Worm (Caenorhabditis elegans) whole organism, L4 larva: ENCODE results near the gene srr-8.
A peak's percentile ranks its signal among the peaks of the same experiment; 100 is the strongest.

Experiments
- F10B5.3 ChIP-seq: sonication (generic microtip); optimal IDR thresholded peaks from 2 replicates; lab custom pipeline; 2016; ENCODE audit warnings: mild to moderate bottlenecking, missing genetic modification characterization, missing compliant biosample characterization
- F26F4.8 ChIP-seq: fragments of 200-800 bp; sonication (Bioruptor generic); conservative IDR thresholded peaks from 2 replicates; pipeline ENCODE4 v1.3.6; 2022; ENCODE audit warnings: missing genetic modification characterization, missing compliant biosample characterization
- F44E2.7 ChIP-seq: fragments of 200-800 bp; sonication (Bioruptor generic); IDR thresholded peaks from 2 replicates; pipeline ENCODE4 v2.1.2; 2022; ENCODE audit warnings: missing genetic modification characterization, missing compliant biosample characterization
- F49E8.2 ChIP-seq: sonication (generic microtip); optimal IDR thresholded peaks from 2 replicates; lab custom pipeline; 2016; ENCODE audit warnings: missing compliant biosample characterization, mild to moderate bottlenecking, missing genetic modification characterization, borderline replicate concordance
- R02D3.7 ChIP-seq: fragments of 150-350 bp; sonication (generic microtip); optimal IDR thresholded peaks from 3 replicates; lab custom pipeline; 2014; ENCODE audit warnings: missing biosample characterization, missing genetic modification characterization
- T20F7.1 ChIP-seq: fragments of 200-800 bp; sonication (Bioruptor generic); optimal IDR thresholded peaks from 2 replicates; lab custom pipeline; 2018; ENCODE audit warnings: mild to moderate bottlenecking, missing genetic modification characterization, missing compliant biosample characterization
- Y105C5A.15 ChIP-seq: fragments of 200-800 bp; sonication (Bioruptor generic); IDR thresholded peaks from 2 replicates; pipeline ENCODE4 v1.3.6; 2022; ENCODE audit warnings: missing genetic modification characterization, missing compliant biosample characterization
- Y48G9A.11 ChIP-seq: fragments of 200-800 bp; sonication (Bioruptor generic); IDR thresholded peaks from 2 replicates; pipeline ENCODE4 v1.3.6; 2022; ENCODE audit warnings: missing genetic modification reagents, missing genetic modification characterization, missing compliant biosample characterization
- ceh-28 ChIP-seq: fragments of 150-350 bp; optimal IDR thresholded peaks from 2 replicates; lab custom pipeline; 2014; ENCODE audit warnings: missing biosample characterization, missing genetic modification reagents, missing genetic modification characterization
- ceh-44 ChIP-seq: fragments of 200-800 bp; sonication (Bioruptor generic); IDR thresholded peaks from 2 replicates; pipeline ENCODE4 v1.3.6; 2022; ENCODE audit warnings: missing genetic modification reagents, missing genetic modification characterization, missing compliant biosample characterization
- daf-16 ChIP-seq, 3 experiments: sonication (generic microtip); optimal IDR thresholded peaks; 2 replicates each; lab custom pipeline; 2016 to 2017; ENCODE audit warnings: missing genetic modification characterization in 3 of 3, missing genetic modification reagents in 3 of 3, mild to moderate bottlenecking in 2 of 3, missing compliant biosample characterization in 2 of 3, missing biosample characterization in 1 of 3, moderate library complexity in 1 of 3
- daf-19 ChIP-seq: fragments of 200-800 bp; sonication (Bioruptor generic); conservative IDR thresholded peaks from 2 replicates; pipeline ENCODE4 v1.3.6; 2022; ENCODE audit warnings: missing genetic modification characterization, missing compliant biosample characterization
- dmd-8 ChIP-seq: fragments of 200-800 bp; sonication (Bioruptor generic); IDR thresholded peaks from 2 replicates; pipeline ENCODE4 v1.3.6; 2022; ENCODE audit warnings: missing genetic modification characterization, missing compliant biosample characterization
- dpl-1 ChIP-seq: fragments of 150-350 bp; optimal IDR thresholded peaks from 2 replicates; lab custom pipeline; 2014; ENCODE audit warnings: missing biosample characterization, missing genetic modification reagents, missing genetic modification characterization
- duxl-1 ChIP-seq: sonication (generic microtip); optimal IDR thresholded peaks from 2 replicates; lab custom pipeline; 2016; ENCODE audit warnings: mild to moderate bottlenecking, missing genetic modification characterization, moderate library complexity, missing compliant biosample characterization; ENCODE audit not compliant: poor library complexity
- dve-1 ChIP-seq: sonication (generic microtip); optimal IDR thresholded peaks from 2 replicates; lab custom pipeline; 2017; ENCODE audit warnings: antibody characterized with exemption, mild to moderate bottlenecking, missing genetic modification characterization, missing compliant biosample characterization; ENCODE audit not compliant: insufficient read depth
- egl-43 ChIP-seq: fragments of 200-800 bp; sonication (Bioruptor generic); IDR thresholded peaks from 2 replicates; pipeline ENCODE4 v1.3.6; 2022; ENCODE audit warnings: missing genetic modification reagents, missing genetic modification characterization, missing compliant biosample characterization
- fos-1 ChIP-seq: fragments of 150-350 bp; optimal IDR thresholded peaks from 2 replicates; lab custom pipeline; 2014; ENCODE audit warnings: missing biosample characterization, missing genetic modification characterization
- hif-1 ChIP-seq, 2 experiments: sonication (generic microtip); optimal IDR thresholded peaks; 2 replicates each; lab custom pipeline; 2016 to 2017; ENCODE audit warnings: missing compliant biosample characterization in 2 of 2, missing genetic modification characterization in 2 of 2, missing genetic modification reagents in 2 of 2, missing genotype in 2 of 2, mild to moderate bottlenecking in 1 of 2
- hlh-11 ChIP-seq: fragments of 200-800 bp; sonication (Bioruptor generic); optimal IDR thresholded peaks from 2 replicates; lab custom pipeline; 2018; ENCODE audit warnings: mild to moderate bottlenecking, missing genetic modification characterization, missing compliant biosample characterization
- hlh-30 ChIP-seq: sonication (generic microtip); optimal IDR thresholded peaks from 2 replicates; lab custom pipeline; 2017; ENCODE audit warnings: antibody characterized with exemption, mild to moderate bottlenecking, missing genetic modification characterization, missing compliant biosample characterization; ENCODE audit not compliant: insufficient read depth
- hmg-1.1 ChIP-seq: fragments of 200-800 bp; sonication (Bioruptor generic); IDR thresholded peaks from 2 replicates; pipeline ENCODE4 v1.3.6; 2022; ENCODE audit warnings: missing genetic modification reagents, missing genetic modification characterization, missing compliant biosample characterization
- lin-15B ChIP-seq: fragments of 150-350 bp; sonication (generic microtip); optimal IDR thresholded peaks from 3 replicates; lab custom pipeline; 2014; ENCODE audit warnings: missing biosample characterization, missing genetic modification characterization
- lin-29 ChIP-seq: fragments of 200-800 bp; sonication (Bioruptor generic); IDR thresholded peaks from 2 replicates; pipeline ENCODE4 v1.3.6; 2022; ENCODE audit warnings: missing genetic modification reagents, missing genetic modification characterization, missing compliant biosample characterization
- lir-3 ChIP-seq: sonication (generic microtip); optimal IDR thresholded peaks from 2 replicates; lab custom pipeline; 2016; ENCODE audit warnings: mild to moderate bottlenecking, missing genetic modification characterization, missing compliant biosample characterization
- lsy-2 ChIP-seq, 2 experiments: fragments of 150-350 bp in 1 of 2; sonication (generic microtip) in 1 of 2; optimal IDR thresholded peaks; 2 replicates each; lab custom pipeline; 2014 to 2017; ENCODE audit warnings: missing biosample characterization in 2 of 2, missing genetic modification characterization in 2 of 2
- mdt-29 ChIP-seq: fragments of 200-800 bp; sonication (Bioruptor generic); IDR thresholded peaks from 2 replicates; pipeline ENCODE4 v1.3.6; 2022; ENCODE audit warnings: missing genetic modification reagents, missing genetic modification characterization, missing compliant biosample characterization
- mep-1 ChIP-seq: fragments of 150-350 bp; sonication (generic microtip); optimal IDR thresholded peaks from 3 replicates; lab custom pipeline; 2014; ENCODE audit warnings: missing biosample characterization, missing genetic modification characterization
- nhr-102 ChIP-seq: sonication (generic microtip); optimal IDR thresholded peaks from 2 replicates; lab custom pipeline; 2016; ENCODE audit warnings: mild to moderate bottlenecking, missing genetic modification characterization, moderate library complexity, missing compliant biosample characterization
- nhr-25 ChIP-seq: sonication (generic microtip); optimal IDR thresholded peaks from 2 replicates; lab custom pipeline; 2017; ENCODE audit warnings: missing genetic modification characterization, mild to moderate bottlenecking, missing compliant biosample characterization, antibody characterized with exemption, moderate library complexity, borderline replicate concordance; ENCODE audit not compliant: insufficient read depth
- nhr-28 ChIP-seq: fragments of 150-350 bp; optimal IDR thresholded peaks from 2 replicates; lab custom pipeline; 2014; ENCODE audit warnings: missing biosample characterization, missing genetic modification characterization
- nhr-48 ChIP-seq: sonication (generic microtip); optimal IDR thresholded peaks from 2 replicates; lab custom pipeline; 2016; ENCODE audit warnings: mild to moderate bottlenecking, missing genetic modification characterization, missing compliant biosample characterization
- nhr-77 ChIP-seq: fragments of 150-350 bp; optimal IDR thresholded peaks from 2 replicates; lab custom pipeline; 2014; ENCODE audit warnings: missing biosample characterization, missing genetic modification characterization
- php-3 ChIP-seq: fragments of 200-800 bp; sonication (Bioruptor generic); IDR thresholded peaks from 2 replicates; pipeline ENCODE4 v1.3.6; 2022; ENCODE audit warnings: missing genetic modification reagents, missing genetic modification characterization, missing compliant biosample characterization
- pqm-1 ChIP-seq: sonication (generic microtip); optimal IDR thresholded peaks from 2 replicates; lab custom pipeline; 2017; ENCODE audit warnings: missing biosample characterization, missing genetic modification characterization
- spr-1 ChIP-seq: sonication (generic microtip); optimal IDR thresholded peaks from 2 replicates; lab custom pipeline; 2016; ENCODE audit warnings: mild to moderate bottlenecking, missing genetic modification characterization, missing compliant biosample characterization
- spr-3 ChIP-seq: fragments of 200-800 bp; sonication (Bioruptor generic); optimal IDR thresholded peaks from 2 replicates; lab custom pipeline; 2018; ENCODE audit warnings: mild to moderate bottlenecking, missing genetic modification characterization, missing compliant biosample characterization
- tra-1 ChIP-seq: fragments of 200-800 bp; sonication (Bioruptor generic); IDR thresholded peaks from 2 replicates; pipeline ENCODE4 v1.3.6; 2022; ENCODE audit warnings: missing genetic modification reagents, missing genetic modification characterization, missing compliant biosample characterization
- unc-39 ChIP-seq: sonication (generic microtip); optimal IDR thresholded peaks from 2 replicates; lab custom pipeline; 2017; ENCODE audit warnings: missing biosample characterization, missing genetic modification characterization
- zip-11 ChIP-seq: fragments of 200-800 bp; sonication (Bioruptor generic); IDR thresholded peaks from 2 replicates; pipeline ENCODE4 v1.3.6; 2022; ENCODE audit warnings: missing genetic modification characterization, missing compliant biosample characterization
- zip-2 ChIP-seq: fragments of 150-350 bp; optimal IDR thresholded peaks from 2 replicates; lab custom pipeline; 2014; ENCODE audit warnings: missing biosample characterization, missing genetic modification characterization

srr-8 gene

ce11 chrV:4983091-4983490, 18.4 kb upstream of the srr-8 start, which contains the start of gene srsx-13:
srsx-13 (minus strand) TSS chrV:4983191.
- TF ChIP-seq pqm-1 (no peak), T20F7.1 (GFP tag; lab: Kevin White, UChicago) (no peak), nhr-48 (tag; lab: Kevin White, UChicago) (no peak), mep-1 (tag; lab: Kevin White, UChicago) (no peak), F10B5.3 (tag; lab: Kevin White, UChicago) (no peak), zip-2 (tag; lab: Kevin White, UChicago) (no peak), hmg-1.1 (GFP tag; lab: Robert Waterston, UW) (no peak), mdt-29 (GFP tag; lab: Robert Waterston, UW) (no peak), nhr-102 (tag; lab: Kevin White, UChicago) (no peak), lir-3 (tag; lab: Kevin White, UChicago) (no peak), lsy-2 (tag; optimal IDR thresholded peaks at IDR 0.05; lab: Kevin White, UChicago) (no peak), dve-1 (tag; lab: Kevin White, UChicago) (no peak), nhr-25 (no peak), tra-1 (GFP tag; lab: Robert Waterston, UW) (no peak), spr-3 (no peak), lin-29 (GFP tag; lab: Robert Waterston, UW) (no peak), ceh-28 (no peak)
- TF ChIP-seq, all 104 proteins: peak for 0

- TF ChIP-seq hmg-1.1 (GFP tag; lab: Robert Waterston, UW) (no peak), daf-19 (GFP tag; lab: Robert Waterston, UW) (no peak), daf-16 (GFP tag; optimal IDR thresholded peaks at IDR 0.05; lab: Kevin White, UChicago) (no peak), daf-16 (tag; optimal IDR thresholded peaks at IDR 0.05; lab: Kevin White, UChicago) (no peak), Y105C5A.15 (GFP tag; lab: Robert Waterston, UW) (no peak), F44E2.7 (GFP tag; lab: Robert Waterston, UW) (no peak), R02D3.7 (no peak), egl-43 (no peak), dmd-8 (GFP tag; lab: Robert Waterston, UW) (no peak), lin-29 (GFP tag; lab: Robert Waterston, UW) (no peak)
Measured at ce11 chrV:4987097-4987496, 14.4 kb upstream of the srr-8 start, which contains the start of gene ncx-8. ncx-8 (minus strand) TSS chrV:4987197.

- TF ChIP-seq fos-1: no peak
- no peak for TF ChIP-seq F26F4.8 (GFP tag; lab: Robert Waterston, UW)
- no peak for TF ChIP-seq T20F7.1 (GFP tag; lab: Kevin White, UChicago)
- TF ChIP-seq dpl-1 (GFP tag; lab: Kevin White, UChicago): no peak
- TF ChIP-seq F10B5.3 (tag; lab: Kevin White, UChicago): no peak
- no peak for TF ChIP-seq F44E2.7 (GFP tag; lab: Robert Waterston, UW)
Measured at ce11 chrV:4995155-4995554, 6.3 kb upstream of the srr-8 start, which contains the start of gene ncx-9. ncx-9 (minus strand) TSS chrV:4995255.

DNA sequence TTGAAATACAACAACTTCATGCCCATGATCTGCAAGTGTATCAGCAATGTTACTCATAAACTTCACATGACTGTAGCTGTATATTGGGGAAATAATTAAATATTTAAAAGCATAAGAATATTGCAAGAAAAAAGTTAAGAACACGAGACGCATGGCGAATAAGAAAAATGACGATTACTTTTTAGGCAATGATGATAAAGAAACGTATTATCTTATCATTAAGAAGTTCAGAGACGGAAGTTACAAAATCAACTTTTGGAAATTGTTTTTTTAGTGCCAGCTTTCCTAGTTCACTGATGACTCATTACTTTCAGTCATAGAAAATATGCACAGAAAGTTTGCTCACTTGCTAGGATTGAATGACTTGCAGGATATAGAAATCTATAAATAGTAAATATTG, 1.1 kb upstream of the srr-8 start, which contains the start of gene ugt-7:
Gene ugt-7 (minus strand): TSS at position 161 of the 400 bp plus-strand sequence.
- TF ChIP-seq nhr-28 (tag; lab: Kevin White, UChicago) (peak; percentile 42), nhr-77 (tag; lab: Kevin White, UChicago) (peak; percentile 11), hlh-30 (tag; lab: Kevin White, UChicago) (no peak), zip-11 (GFP tag; lab: Robert Waterston, UW) (no peak), pqm-1 (peak; percentile 72)

- TF ChIP-seq F10B5.3 (tag; lab: Kevin White, UChicago): no peak
- TF ChIP-seq hif-1 (tag; optimal IDR thresholded peaks at IDR 0.05; lab: Kevin White, UChicago): peak in 1 of 2 experiments; percentile 15
- peak; percentile 20; the same call in 1 of the 2 replicates for TF ChIP-seq php-3 (GFP tag; lab: Robert Waterston, UW)
- TF ChIP-seq daf-16 (GFP tag; optimal IDR thresholded peaks at IDR 0.05; lab: Kevin White, UChicago): no peak
- TF ChIP-seq daf-16 (tag; optimal IDR thresholded peaks at IDR 0.05; lab: Kevin White, UChicago): peak; percentile 61
- no peak for TF ChIP-seq Y48G9A.11 (GFP tag; lab: Robert Waterston, UW)
- TF ChIP-seq unc-39: no peak
- TF ChIP-seq ceh-44 (GFP tag; lab: Robert Waterston, UW): no peak
- TF ChIP-seq duxl-1 (tag; lab: Kevin White, UChicago): no peak
- peak; percentile 68 for TF ChIP-seq pqm-1
- no peak for TF ChIP-seq spr-1
- TF ChIP-seq nhr-77 (tag; lab: Kevin White, UChicago): peak; percentile 63
- no peak for TF ChIP-seq F49E8.2 (tag; lab: Kevin White, UChicago)
- peak; percentile 54 for TF ChIP-seq hlh-11 (tag; lab: Kevin White, UChicago)
- TF ChIP-seq lin-15B (tag; lab: Kevin White, UChicago): no peak
Measured at ce11 chrV:5012193-5012853, 10.8 kb downstream of the srr-8 start, which contains the start of gene srr-6. srr-6 (plus strand) TSS chrV:5012803.
